Fruit fly (Drosophila melanogaster): Measurements from ENCODE around the gene PICK1.

The PICK1 gene

DNA sequence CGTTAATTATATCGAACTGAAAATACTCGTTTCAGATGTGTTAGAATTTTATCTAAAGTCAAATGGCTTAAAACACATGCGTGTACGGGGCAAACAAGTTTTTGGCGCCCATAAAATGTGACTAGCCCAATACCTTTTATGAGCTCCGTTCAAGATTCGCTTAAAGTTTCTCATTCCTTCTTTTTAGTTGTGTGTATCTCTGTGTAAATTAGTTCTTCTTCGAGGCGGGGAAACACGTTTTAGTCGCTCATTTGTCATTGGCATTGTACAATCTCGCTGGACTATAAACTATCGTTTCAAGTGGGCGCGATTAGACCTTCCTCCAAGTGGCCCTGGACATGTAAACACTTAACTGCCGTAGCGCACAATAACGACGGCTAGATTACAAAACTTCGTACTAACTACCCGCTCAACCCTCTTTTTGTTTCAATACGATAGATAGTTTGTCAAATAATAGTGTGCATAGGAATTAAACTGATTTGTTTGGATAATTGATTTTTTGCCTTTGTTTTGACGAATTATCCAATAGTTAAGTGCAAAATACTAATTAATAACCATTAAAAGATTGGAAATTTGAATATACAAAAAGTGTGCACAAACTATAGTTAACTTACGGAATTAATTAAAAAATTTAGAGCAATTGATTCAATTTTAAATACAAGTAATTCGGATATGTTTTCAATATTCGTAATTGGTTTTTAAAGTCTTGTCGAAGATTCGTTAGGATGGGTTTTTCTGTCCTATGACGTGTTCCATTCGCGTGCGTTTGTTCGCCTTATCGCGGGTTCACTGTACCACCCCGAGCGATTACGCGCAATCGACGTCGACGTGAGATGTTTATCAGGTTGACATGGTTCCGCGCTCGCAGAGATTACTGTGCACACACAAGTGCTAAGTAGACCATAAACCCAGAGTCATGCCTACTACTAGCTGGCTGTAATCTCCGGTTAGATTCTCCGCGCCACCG is 25.9 kb downstream of the PICK1 start (continued):
- TF ChIP-seq ab (GFP tag; optimal IDR thresholded peaks at IDR 0.05) (no peak), insv (GFP tag; optimal IDR thresholded peaks at IDR 0.05) (no peak), CG17612 (GFP tag; IDR thresholded peaks at IDR 0.05) (0 out of 2 replicates have a peak, but pooled peaks have one; percentile 9), pfk (GFP tag; optimal IDR thresholded peaks at IDR 0.05) (no peak), CG8765 (GFP tag; IDR thresholded peaks at IDR 0.05) (no peak; the same call in 1 of the 2 replicates), Bteb2 (GFP tag; optimal IDR thresholded peaks at IDR 0.05) (no peak), yki (optimal IDR thresholded peaks at IDR 0.05) (no peak), CG32532 (GFP tag; IDR thresholded peaks at IDR 0.05) (peak; percentile 81), Atf6 (GFP tag; IDR thresholded peaks at IDR 0.05) (peak; percentile 76), dimm (GFP tag; IDR thresholded peaks at IDR 0.05) (no peak), CG14667 (GFP tag; IDR thresholded peaks at IDR 0.05) (peak; percentile 23; the same call in 1 of the 2 replicates), CG14050 (GFP tag; IDR thresholded peaks at IDR 0.05) (no peak), CG17802 (tag; optimal IDR thresholded peaks at IDR 0.05) (no peak), sens (GFP tag) (peak; percentile 52), CG11696 (GFP tag; IDR thresholded peaks at IDR 0.05) (0 out of 2 replicates have a peak, but pooled peaks have one; percentile 31), Bdp1 (GFP tag; optimal IDR thresholded peaks at IDR 0.05) (no peak), Atf-2 (GFP tag; optimal IDR thresholded peaks at IDR 0.05) (no peak), twi (tag; optimal IDR thresholded peaks at IDR 0.05) (no peak), HLHmδ (GFP tag; optimal IDR thresholded peaks at IDR 0.05) (no peak), CG13894 (tag; optimal IDR thresholded peaks at IDR 0.05) (peak; percentile 35), ssp (GFP tag; IDR thresholded peaks at IDR 0.05) (no peak), CG12942 (GFP tag; optimal IDR thresholded peaks at IDR 0.05) (no peak), Ada2b (GFP tag; IDR thresholded peaks at IDR 0.05) (peak; percentile 63), CG13296 (GFP tag; optimal IDR thresholded peaks at IDR 0.05) (peak; percentile 52), CG4424 (GFP tag; optimal IDR thresholded peaks at IDR 0.05) (peak; percentile 46), HLH4C (GFP tag; IDR thresholded peaks at IDR 0.05; ENCODE audit: partially characterized antibody) (no peak), crp (GFP tag; optimal IDR thresholded peaks at IDR 0.05) (no peak), kah (GFP tag; optimal IDR thresholded peaks at IDR 0.05) (no peak), kni (GFP tag; optimal IDR thresholded peaks at IDR 0.05) (no peak), CG13624 (GFP tag; optimal IDR thresholded peaks at IDR 0.05) (peak; percentile 12), amos (GFP tag; IDR thresholded peaks at IDR 0.05; ENCODE audit: partially characterized antibody) (no peak), CG30020 (tag; optimal IDR thresholded peaks at IDR 0.05) (no peak), CG3065 (GFP tag; optimal IDR thresholded peaks at IDR 0.05) (no peak), gcm2 (GFP tag; optimal IDR thresholded peaks at IDR 0.05) (no peak), CkIIα-i1 (GFP tag; IDR thresholded peaks at IDR 0.05) (no peak), sqz (GFP tag; optimal IDR thresholded peaks at IDR 0.05) (no peak), pan (optimal IDR thresholded peaks at IDR 0.05) (no peak), pan (GFP tag; optimal IDR thresholded peaks at IDR 0.05 in 1 of 2, IDR thresholded peaks at IDR 0.05 in 1 of 2) (peak in 1 of 2 experiments; percentile 51), CG4282 (GFP tag; optimal IDR thresholded peaks at IDR 0.05) (no peak), Sry-δ (GFP tag; optimal IDR thresholded peaks at IDR 0.05) (no peak), Atf3 (GFP tag; optimal IDR thresholded peaks at IDR 0.05) (no peak), lab (GFP tag; optimal IDR thresholded peaks at IDR 0.05) (peak; percentile 69), CG16813 (GFP tag; IDR thresholded peaks at IDR 0.05; ENCODE audit: partially characterized antibody) (no peak), CG11085 (GFP tag; IDR thresholded peaks at IDR 0.05) (no peak), ham (GFP tag; IDR thresholded peaks at IDR 0.05) (no peak), rib (GFP tag; IDR thresholded peaks at IDR 0.05) (peak; percentile 17; the same call in 1 of the 2 replicates), lmd (GFP tag; IDR thresholded peaks at IDR 0.05) (peak; percentile 35; the same call in 1 of the 2 replicates), h (optimal IDR thresholded peaks at IDR 0.05) (no peak), tap (tag; optimal IDR thresholded peaks at IDR 0.05) (peak; percentile 35), dpn (GFP tag; optimal IDR thresholded peaks at IDR 0.05) (peak; percentile 39 to 42)
